Worm (Caenorhabditis elegans) whole organism, young adult: Measurements from ENCODE around the gene F21C10.7.

Experiments used
- B0019.2 ChIP-seq: fragments of 200-800 bp; sonication (Bioruptor generic); conservative IDR thresholded peaks from 2 replicates; pipeline ENCODE4 v1.3.6; 2022; ENCODE audit warnings: missing genetic modification reagents, missing genetic modification characterization, missing compliant biosample characterization
- F33H1.4 ChIP-seq: fragments of 200-800 bp; sonication (Bioruptor generic); IDR thresholded peaks from 2 replicates; pipeline ENCODE4 v1.3.6; 2022; ENCODE audit warnings: missing genetic modification reagents, missing genetic modification characterization, missing compliant biosample characterization
- F57A8.1 ChIP-seq: fragments of 200-800 bp; sonication (Bioruptor generic); optimal IDR thresholded peaks from 2 replicates; lab custom pipeline; 2018; ENCODE audit warnings: mild to moderate bottlenecking, missing genetic modification characterization, moderate library complexity, missing compliant biosample characterization
- ama-1 ChIP-seq, 3 experiments: fragments of 150-350 bp in 1 of 3; sonication (generic microtip) in 2 of 3; optimal IDR thresholded peaks; 2 replicates each; lab custom pipeline; 2014 to 2018; ENCODE audit warnings: missing biosample characterization in 2 of 3, missing genetic modification characterization in 2 of 3, missing genetic modification reagents in 2 of 3
- ceh-58 ChIP-seq: fragments of 200-800 bp; sonication (Bioruptor generic); IDR thresholded peaks from 2 replicates; pipeline ENCODE4 v1.3.6; 2022; ENCODE audit warnings: missing genetic modification characterization, missing compliant biosample characterization
- ets-4 ChIP-seq: fragments of 200-800 bp; sonication (Bioruptor generic); optimal IDR thresholded peaks from 2 replicates; lab custom pipeline; 2018; ENCODE audit warnings: mild to moderate bottlenecking, missing genetic modification characterization, missing compliant biosample characterization
- mcd-1 ChIP-seq: fragments of 200-800 bp; sonication (Bioruptor generic); IDR thresholded peaks from 2 replicates; pipeline ENCODE4 v1.3.6; 2022; ENCODE audit warnings: missing genetic modification reagents, missing genetic modification characterization, missing compliant biosample characterization
- nhr-90 ChIP-seq: sonication (generic microtip); optimal IDR thresholded peaks from 2 replicates; lab custom pipeline; 2016; ENCODE audit warnings: missing genotype, mild to moderate bottlenecking, missing genetic modification characterization, missing compliant biosample characterization
- sea-2 ChIP-seq: fragments of 200-800 bp; sonication (Bioruptor generic); IDR thresholded peaks from 2 replicates; pipeline ENCODE4 v1.3.6; 2022; ENCODE audit warnings: missing genetic modification characterization, missing compliant biosample characterization
- snpc-4 ChIP-seq, 5 experiments: fragments of 150-350 bp in 1 of 5; sonication (generic microtip) in 4 of 5; optimal IDR thresholded peaks; 2 replicates each; lab custom pipeline; 2014 to 2018; ENCODE audit warnings: missing genetic modification characterization in 5 of 5, missing biosample characterization in 3 of 5, antibody characterized with exemption in 2 of 5, mild to moderate bottlenecking in 2 of 5, missing compliant biosample characterization in 2 of 5, missing genotype in 2 of 5, moderate library complexity in 2 of 5, missing genetic modification reagents in 1 of 5
- ztf-3 ChIP-seq: fragments of 200-800 bp; sonication (Bioruptor generic); optimal IDR thresholded peaks from 2 replicates; lab custom pipeline; 2018; ENCODE audit warnings: mild to moderate bottlenecking, missing genetic modification characterization, missing compliant biosample characterization

ce11 chrV:9141297-9141696 is 28.7 kb downstream of the F21C10.7 start, which contains the start of gene pitr-3:
- TF ChIP-seq snpc-4 (GFP tag; optimal IDR thresholded peaks at IDR 0.05; lab: Kevin White, UChicago) (no peak), snpc-4 (tag; optimal IDR thresholded peaks at IDR 0.05; lab: Kevin White, UChicago) (no peak), mcd-1 (GFP tag; lab: Robert Waterston, UW) (no peak), nhr-90 (tag; lab: Kevin White, UChicago) (no peak), F33H1.4 (GFP tag; lab: Robert Waterston, UW) (no peak), sea-2 (GFP tag; lab: Robert Waterston, UW) (no peak), ets-4 (GFP tag; lab: Kevin White, UChicago) (no peak), ama-1 (optimal IDR thresholded peaks at IDR 0.05; lab: Kevin White, UChicago) (no peak), ama-1 (GFP tag; optimal IDR thresholded peaks at IDR 0.05; lab: Kevin White, UChicago) (no peak), ztf-3 (GFP tag; lab: Kevin White, UChicago) (no peak), B0019.2 (GFP tag; lab: Robert Waterston, UW) (no peak), F57A8.1 (GFP tag; lab: Kevin White, UChicago) (no peak), ceh-58 (GFP tag; lab: Robert Waterston, UW) (no peak)
